Worm (Caenorhabditis elegans) whole organism, dauer: ENCODE results near the gene chmp-7.

ENCODE experiments used
- unc-62 ChIP-seq: sonication (generic microtip); optimal IDR thresholded peaks from 2 replicates; lab custom pipeline; 2017; ENCODE audit warnings: missing biosample characterization, missing genetic modification reagents, missing genetic modification characterization

chmp-7 gene

ce11 chrII:9074492-9074891 lies 19.7 kb downstream of the chmp-7 start:
- TF ChIP-seq unc-62 (GFP tag; lab: Kevin White, UChicago), result no peak

ce11 chrII:9076098-9076879 lies 21.5 kb downstream of the chmp-7 start:
- TF ChIP-seq unc-62 (GFP tag; lab: Kevin White, UChicago), result no peak

ce11 chrII:9078351-9078750 lies 23.6 kb downstream of the chmp-7 start:
- TF ChIP-seq unc-62 (GFP tag; lab: Kevin White, UChicago), result no peak

- TF ChIP-seq unc-62 (GFP tag; lab: Kevin White, UChicago), result no peak
Observed at ce11 chrII:9083093-9083492, 28.3 kb downstream of the chmp-7 start, which contains the start of gene sysm-1. TSS of gene sysm-1 (minus strand) at chrII:9083193.

- no peak for TF ChIP-seq unc-62 (GFP tag; lab: Kevin White, UChicago)
Observed at ce11 chrII:9086308-9086707, 31.5 kb downstream of the chmp-7 start, which contains the start of gene hlh-3. TSS of gene hlh-3 (plus strand) at chrII:9086608.

DNA sequence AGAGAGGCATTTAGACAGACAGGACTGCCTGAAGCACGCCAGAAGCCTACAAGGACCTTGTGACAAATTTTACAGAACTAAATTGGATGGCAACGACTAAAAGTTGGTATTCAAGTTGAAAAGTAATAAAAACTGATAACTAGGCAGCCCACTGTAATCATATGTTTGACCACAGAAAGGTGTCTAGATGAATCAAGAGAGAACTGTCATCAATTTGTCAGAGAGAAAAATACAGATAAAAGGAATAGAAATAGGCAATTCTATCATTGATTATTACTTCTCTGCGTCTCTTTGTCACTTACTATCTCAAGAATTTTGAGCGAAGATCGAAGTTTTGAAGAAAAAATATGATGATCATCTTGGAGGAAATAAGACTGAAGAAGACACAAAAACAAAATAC lies 38.1 kb downstream of the chmp-7 start:
- TF ChIP-seq unc-62 (GFP tag; lab: Kevin White, UChicago), result no peak

DNA sequence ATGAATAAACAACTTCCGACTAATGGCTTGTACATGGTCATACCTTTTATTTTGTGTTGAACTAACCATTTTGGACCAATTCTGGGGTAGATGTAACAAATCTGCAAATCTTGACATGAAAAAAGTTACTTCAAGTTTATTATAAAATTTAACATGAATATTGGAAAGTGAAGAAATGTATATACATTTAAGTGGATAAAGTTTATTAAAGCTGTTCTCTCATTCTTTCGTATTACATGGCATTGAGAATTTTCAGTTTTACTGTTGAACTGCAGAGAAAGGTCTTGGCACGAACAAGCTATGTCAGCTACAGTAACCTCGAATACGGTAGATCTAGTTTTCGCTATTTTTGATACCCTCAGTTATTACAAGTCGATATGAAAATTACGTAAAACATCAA lies 38.8 kb downstream of the chmp-7 start, which contains the start of gene C07H4.1:
TSS of gene C07H4.1 (minus strand) at position 101 of the 400 bp plus-strand sequence.
- TF ChIP-seq unc-62 (GFP tag; lab: Kevin White, UChicago), result no peak

ce11 chrII:9094247-9094790 lies 39.5 kb downstream of the chmp-7 start:
- no peak for TF ChIP-seq unc-62 (GFP tag; lab: Kevin White, UChicago)

- TF ChIP-seq unc-62 (GFP tag; lab: Kevin White, UChicago), result no peak
Observed at ce11 chrII:9097302-9097701, 42.5 kb downstream of the chmp-7 start.

DNA sequence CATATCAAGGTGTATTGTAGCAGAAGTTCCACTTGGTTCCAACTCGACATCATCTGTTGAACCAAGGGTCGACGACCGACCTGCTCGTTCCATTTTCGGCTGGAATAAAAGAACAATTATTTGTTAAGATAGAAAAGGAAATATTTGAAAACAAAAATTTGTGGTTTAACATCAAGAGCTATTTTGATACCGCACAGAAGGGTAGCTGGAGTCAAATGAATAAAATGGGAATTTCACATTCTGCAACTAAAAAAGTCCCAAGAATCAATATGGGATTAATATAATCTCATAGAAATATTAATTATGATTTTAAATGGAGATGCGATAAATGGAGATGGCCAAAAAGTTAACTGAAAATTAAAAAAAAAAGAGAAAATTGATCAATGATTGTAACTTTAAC lies 43.7 kb downstream of the chmp-7 start, which contains the start of gene clh-5:
TSS of gene clh-5 (minus strand) at position 101 of the 400 bp plus-strand sequence.
- TF ChIP-seq unc-62 (GFP tag; lab: Kevin White, UChicago), result no peak

ce11 chrII:9099017-9099416 lies 44.2 kb downstream of the chmp-7 start, which contains the start of gene T24H10.1:
TSS of gene T24H10.1 (plus strand) at chrII:9099371.
- no peak for TF ChIP-seq unc-62 (GFP tag; lab: Kevin White, UChicago)

ce11 chrII:9100798-9101197 lies 46.0 kb downstream of the chmp-7 start, which contains the start of gene T24H10.5:
TSS of gene T24H10.5 (plus strand) at chrII:9101098.
- TF ChIP-seq unc-62 (GFP tag; lab: Kevin White, UChicago), result no peak
